Worm (Caenorhabditis elegans) whole organism, midembryonic: ENCODE results near the gene twk-16.

ENCODE experiments used
- T22C8.4 ChIP-seq: fragments of 200-800 bp; sonication (Bioruptor generic); IDR thresholded peaks from 2 replicates; pipeline ENCODE4 v1.3.6; 2022; ENCODE audit warnings: missing genetic modification characterization, missing compliant biosample characterization
- cog-1 ChIP-seq: sonication (generic microtip); optimal IDR thresholded peaks from 2 replicates; lab custom pipeline; 2016; ENCODE audit warnings: missing genetic modification characterization, missing compliant biosample characterization
- flt-1 ChIP-seq: fragments of 200-800 bp; sonication (Bioruptor generic); IDR thresholded peaks from 2 replicates; pipeline ENCODE4 v1.3.6; 2022; ENCODE audit warnings: missing genetic modification characterization, missing compliant biosample characterization
- klf-2 ChIP-seq: fragments of 200-800 bp; sonication (Bioruptor generic); conservative IDR thresholded peaks from 2 replicates; pipeline ENCODE4 v1.3.6; 2022; ENCODE audit warnings: missing genetic modification reagents, missing genetic modification characterization, missing compliant biosample characterization
- med-1 ChIP-seq: sonication (generic microtip); optimal IDR thresholded peaks from 2 replicates; lab custom pipeline; 2017; ENCODE audit warnings: missing genetic modification characterization, mild to moderate bottlenecking, missing compliant biosample characterization, antibody characterized with exemption, missing genetic modification reagents; ENCODE audit not compliant: insufficient read depth
- ref-1 ChIP-seq: fragments of 200-800 bp; sonication (Bioruptor generic); conservative IDR thresholded peaks from 2 replicates; pipeline ENCODE4 v1.3.6; 2022; ENCODE audit warnings: missing genetic modification reagents, missing genetic modification characterization, missing compliant biosample characterization
- tab-1 ChIP-seq: fragments of 200-800 bp; sonication (Bioruptor generic); IDR thresholded peaks from 2 replicates; pipeline ENCODE4 v1.3.6; 2022; ENCODE audit warnings: missing genetic modification characterization, missing compliant biosample characterization
- ztf-23 ChIP-seq: fragments of 200-800 bp; sonication (Bioruptor generic); IDR thresholded peaks from 2 replicates; pipeline ENCODE4 v1.3.6; 2022; ENCODE audit warnings: missing genetic modification reagents, missing genetic modification characterization, missing compliant biosample characterization
- ztf-29 ChIP-seq: fragments of 200-800 bp; sonication (Bioruptor generic); IDR thresholded peaks from 2 replicates; pipeline ENCODE4 v1.3.6; 2022; ENCODE audit warnings: missing genetic modification reagents, missing genetic modification characterization, missing compliant biosample characterization

twk-16 gene

ce11 chrX:3101562-3101961, 20.6 kb downstream of the twk-16 start:
- TF ChIP-seq klf-2 (GFP tag; lab: Robert Waterston, UW) (no peak), ref-1 (GFP tag; lab: Robert Waterston, UW) (no peak), tab-1 (no peak), cog-1 (tag; lab: Kevin White, UChicago) (no peak), T22C8.4 (GFP tag; lab: Robert Waterston, UW) (no peak), ztf-23 (GFP tag; lab: Robert Waterston, UW) (no peak), med-1 (GFP tag; lab: Kevin White, UChicago) (no peak), ztf-29 (GFP tag; lab: Robert Waterston, UW) (no peak), flt-1 (GFP tag; lab: Robert Waterston, UW) (no peak)

- no peak for TF ChIP-seq ref-1 (GFP tag; lab: Robert Waterston, UW)
Measured at ce11 chrX:3102165-3102564, 21.2 kb downstream of the twk-16 start, which contains the start of gene ztf-13. Gene ztf-13 (minus strand): TSS chrX:3102175.

- TF ChIP-seq T22C8.4 (GFP tag; lab: Robert Waterston, UW) = peak; percentile 77
- TF ChIP-seq ztf-23 (GFP tag; lab: Robert Waterston, UW) = peak; percentile 40; the same call in 1 of the 2 replicates
- TF ChIP-seq klf-2 (GFP tag; lab: Robert Waterston, UW) = no peak
- no peak for TF ChIP-seq ref-1 (GFP tag; lab: Robert Waterston, UW)
- no peak for TF ChIP-seq med-1 (GFP tag; lab: Kevin White, UChicago)
- peak; percentile 61; the same call in 1 of the 2 replicates for TF ChIP-seq flt-1 (GFP tag; lab: Robert Waterston, UW)
- no peak for TF ChIP-seq cog-1 (tag; lab: Kevin White, UChicago)
- TF ChIP-seq tab-1 = no peak
Measured at ce11 chrX:3102817-3103216, 21.9 kb downstream of the twk-16 start.

ce11 chrX:3106137-3106536, 25.2 kb downstream of the twk-16 start, which contains the start of gene K10B3.5:
Gene K10B3.5 (minus strand): TSS chrX:3106479.
- 0 out of 2 replicates have a peak, but pooled peaks have one; percentile 25 for TF ChIP-seq flt-1 (GFP tag; lab: Robert Waterston, UW)
- no peak for TF ChIP-seq ztf-29 (GFP tag; lab: Robert Waterston, UW)
- TF ChIP-seq med-1 (GFP tag; lab: Kevin White, UChicago) = no peak

- no peak for TF ChIP-seq ref-1 (GFP tag; lab: Robert Waterston, UW)
- TF ChIP-seq tab-1 = no peak
- TF ChIP-seq ztf-29 (GFP tag; lab: Robert Waterston, UW) = no peak
- TF ChIP-seq T22C8.4 (GFP tag; lab: Robert Waterston, UW) = no peak
- no peak for TF ChIP-seq ztf-23 (GFP tag; lab: Robert Waterston, UW)
- no peak for TF ChIP-seq cog-1 (tag; lab: Kevin White, UChicago)
- TF ChIP-seq med-1 (GFP tag; lab: Kevin White, UChicago) = no peak
- no peak for TF ChIP-seq flt-1 (GFP tag; lab: Robert Waterston, UW)
- TF ChIP-seq klf-2 (GFP tag; lab: Robert Waterston, UW) = no peak
Measured at ce11 chrX:3108603-3109002, 27.7 kb downstream of the twk-16 start.

- TF ChIP-seq ztf-29 (GFP tag; lab: Robert Waterston, UW) (no peak), med-1 (GFP tag; lab: Kevin White, UChicago) (no peak), ref-1 (GFP tag; lab: Robert Waterston, UW) (no peak), cog-1 (tag; lab: Kevin White, UChicago) (no peak), tab-1 (no peak), flt-1 (GFP tag; lab: Robert Waterston, UW) (no peak)
Measured at ce11 chrX:3110576-3110975, 29.7 kb downstream of the twk-16 start, which contains the start of gene gpcp-1. Gene gpcp-1 (minus strand): TSS chrX:3110628.

- no peak for TF ChIP-seq med-1 (GFP tag; lab: Kevin White, UChicago)
- no peak for TF ChIP-seq ztf-29 (GFP tag; lab: Robert Waterston, UW)
- TF ChIP-seq klf-2 (GFP tag; lab: Robert Waterston, UW) = no peak
- TF ChIP-seq tab-1 = no peak
- no peak for TF ChIP-seq cog-1 (tag; lab: Kevin White, UChicago)
- no peak for TF ChIP-seq ref-1 (GFP tag; lab: Robert Waterston, UW)
- no peak for TF ChIP-seq flt-1 (GFP tag; lab: Robert Waterston, UW)
- no peak for TF ChIP-seq T22C8.4 (GFP tag; lab: Robert Waterston, UW)
- TF ChIP-seq ztf-23 (GFP tag; lab: Robert Waterston, UW) = no peak
Measured at ce11 chrX:3111066-3111465, 30.1 kb downstream of the twk-16 start.

ce11 chrX:3111687-3112086, 30.8 kb downstream of the twk-16 start:
- TF ChIP-seq ref-1 (GFP tag; lab: Robert Waterston, UW) (no peak), T22C8.4 (GFP tag; lab: Robert Waterston, UW) (no peak), klf-2 (GFP tag; lab: Robert Waterston, UW) (no peak)

- TF ChIP-seq tab-1 (no peak), ztf-29 (GFP tag; lab: Robert Waterston, UW) (no peak), T22C8.4 (GFP tag; lab: Robert Waterston, UW) (no peak), klf-2 (GFP tag; lab: Robert Waterston, UW) (no peak), flt-1 (GFP tag; lab: Robert Waterston, UW) (no peak), ztf-23 (GFP tag; lab: Robert Waterston, UW) (no peak), med-1 (GFP tag; lab: Kevin White, UChicago) (no peak), cog-1 (tag; lab: Kevin White, UChicago) (no peak), ref-1 (GFP tag; lab: Robert Waterston, UW) (no peak)
Measured at ce11 chrX:3112946-3113427, 32.1 kb downstream of the twk-16 start, which contains the start of gene gpd-3. Gene gpd-3 (minus strand): TSS chrX:3113341.
